Worm (Caenorhabditis elegans) whole organism, mixed stage, embryonic: ENCODE measurements around the gene srj-23.

Source experiments
- elt-3 ChIP-seq: fragments of 150-350 bp; optimal IDR thresholded peaks from 2 replicates; lab custom pipeline; 2014; ENCODE audit warnings: missing biosample characterization, missing genetic modification characterization
- nhr-28 ChIP-seq: fragments of 150-350 bp; optimal IDR thresholded peaks from 2 replicates; lab custom pipeline; 2014; ENCODE audit warnings: missing biosample characterization, missing genetic modification characterization
- snpc-4 ChIP-seq: fragments of 150-350 bp; optimal IDR thresholded peaks from 2 replicates; lab custom pipeline; 2014; ENCODE audit warnings: missing biosample characterization, missing genetic modification characterization

DNA sequence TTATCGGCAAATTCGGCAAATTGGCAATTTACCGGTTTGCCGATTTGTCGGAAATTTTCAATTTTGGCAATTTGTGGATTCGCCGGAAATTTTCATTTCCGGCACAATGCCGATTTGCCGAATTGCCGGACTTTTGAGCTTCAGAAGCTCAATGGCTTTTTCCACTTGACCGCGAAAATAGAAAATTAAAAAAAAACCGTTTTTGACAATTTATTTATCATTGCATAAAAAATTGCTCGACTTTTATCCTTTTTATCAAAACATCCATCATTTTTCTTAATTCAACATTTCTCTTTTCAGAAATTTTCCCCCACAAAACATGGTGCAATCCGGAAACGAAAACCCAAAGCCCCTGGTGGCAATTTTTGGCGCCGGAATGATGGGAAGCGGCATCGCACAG lies 8.6 kb downstream of the srj-23 start, which contains the start of gene hacd-1:
- TF ChIP-seq snpc-4 (tag; lab: Kevin White, UChicago), result no peak
- TF ChIP-seq nhr-28 (tag; lab: Kevin White, UChicago), result no peak
- TF ChIP-seq elt-3 (tag; lab: Kevin White, UChicago), result no peak
